Worm (Caenorhabditis elegans) whole organism, L1 larva: ENCODE measurements around the gene C56G2.15.
A peak's percentile ranks its signal among the peaks of the same experiment; 100 is the strongest.

Experiments
- C04F5.9 ChIP-seq: sonication (generic microtip); optimal IDR thresholded peaks from 2 replicates; lab custom pipeline; 2016; ENCODE audit warnings: missing genetic modification characterization, missing compliant biosample characterization
- F16B12.6 ChIP-seq: fragments of 150-350 bp; optimal IDR thresholded peaks from 2 replicates; lab custom pipeline; 2014; ENCODE audit warnings: missing biosample characterization, missing genetic modification characterization
- Y116A8C.19 ChIP-seq: sonication (generic microtip); optimal IDR thresholded peaks from 2 replicates; lab custom pipeline; 2016; ENCODE audit warnings: missing compliant biosample characterization, missing genetic modification characterization, borderline replicate concordance
- aly-2 ChIP-seq: fragments of 150-350 bp; optimal IDR thresholded peaks from 2 replicates; lab custom pipeline; 2014; ENCODE audit warnings: missing biosample characterization, missing genetic modification characterization
- blmp-1 ChIP-seq: fragments of 150-350 bp; optimal IDR thresholded peaks from 2 replicates; lab custom pipeline; 2014; ENCODE audit warnings: missing biosample characterization, missing genetic modification characterization
- ceh-63 ChIP-seq: fragments of 200-800 bp; sonication (Bioruptor generic); optimal IDR thresholded peaks from 2 replicates; lab custom pipeline; 2018; ENCODE audit warnings: mild to moderate bottlenecking, missing genetic modification characterization, missing compliant biosample characterization
- dpl-1 ChIP-seq, 3 experiments: fragments of 150-350 bp in 2 of 3; sonication (generic microtip) in 1 of 3; optimal IDR thresholded peaks; 2 replicates each; lab custom pipeline; 2014 to 2017; ENCODE audit warnings: missing biosample characterization in 3 of 3, missing genetic modification characterization in 3 of 3, missing genetic modification reagents in 3 of 3
- dsc-1 ChIP-seq: sonication (generic microtip); optimal IDR thresholded peaks from 2 replicates; lab custom pipeline; 2016; ENCODE audit warnings: mild to moderate bottlenecking, missing genetic modification characterization, missing compliant biosample characterization
- efl-1 ChIP-seq, 4 experiments: fragments of 150-350 bp; optimal IDR thresholded peaks in 3 of 4; peaks in 1 of 4; 1 replicate in 1 of 4; 2 replicates in 3 of 4; lab custom pipeline; 2014; ENCODE audit warnings: missing biosample characterization in 2 of 4, missing genetic modification characterization in 2 of 4, missing genetic modification reagents in 2 of 4
- efl-3 ChIP-seq: fragments of 200-800 bp; sonication (Bioruptor generic); optimal IDR thresholded peaks from 2 replicates; lab custom pipeline; 2018; ENCODE audit warnings: mild to moderate bottlenecking, missing genetic modification characterization, missing compliant biosample characterization
- egl-13 ChIP-seq: sonication (generic microtip); optimal IDR thresholded peaks from 2 replicates; lab custom pipeline; 2016; ENCODE audit warnings: missing genotype, missing genetic modification reagents, missing genetic modification characterization, missing compliant biosample characterization
- elt-2 ChIP-seq: sonication (generic microtip); optimal IDR thresholded peaks from 2 replicates; lab custom pipeline; 2016; ENCODE audit warnings: missing genetic modification characterization, mild to moderate bottlenecking, inconsistent platforms, missing compliant biosample characterization, missing genetic modification reagents
- elt-3 ChIP-seq, 6 experiments: fragments of 150-350 bp in 1 of 6; sonication (generic microtip); optimal IDR thresholded peaks; 2 replicates each; lab custom pipeline; 2017 to 2018; ENCODE audit warnings: missing biosample characterization in 6 of 6, missing genetic modification characterization in 6 of 6, inconsistent platforms in 1 of 6
- fos-1 ChIP-seq: fragments of 150-350 bp; optimal IDR thresholded peaks from 2 replicates; lab custom pipeline; 2014; ENCODE audit warnings: missing biosample characterization, missing genetic modification characterization
- irx-1 ChIP-seq: sonication (generic microtip); optimal IDR thresholded peaks from 2 replicates; lab custom pipeline; 2016; ENCODE audit warnings: missing genetic modification characterization, missing compliant biosample characterization
- isw-1 ChIP-seq: fragments of 200-800 bp; sonication (Bioruptor generic); IDR thresholded peaks from 2 replicates; pipeline ENCODE4 v1.3.6; 2022; ENCODE audit warnings: missing genetic modification characterization, missing compliant biosample characterization
- lin-14 ChIP-seq: fragments of 200-800 bp; sonication (Bioruptor generic); optimal IDR thresholded peaks from 2 replicates; lab custom pipeline; 2018; ENCODE audit warnings: mild to moderate bottlenecking, missing genetic modification characterization, moderate library complexity, missing compliant biosample characterization
- lin-35 ChIP-seq, 2 experiments: fragments of 150-350 bp; optimal IDR thresholded peaks; 2 replicates each; lab custom pipeline; 2014; ENCODE audit warnings: missing biosample characterization in 2 of 2, missing genetic modification characterization in 2 of 2, missing genetic modification reagents in 2 of 2
- lin-39 ChIP-seq: fragments of 150-350 bp; optimal IDR thresholded peaks from 2 replicates; lab custom pipeline; 2014; ENCODE audit warnings: missing biosample characterization, missing genetic modification reagents, missing genetic modification characterization
- lir-3 ChIP-seq: sonication (generic microtip); optimal IDR thresholded peaks from 2 replicates; lab custom pipeline; 2016; ENCODE audit warnings: mild to moderate bottlenecking, missing genetic modification characterization, moderate library complexity, missing compliant biosample characterization; ENCODE audit not compliant: poor library complexity
- lsy-2 ChIP-seq, 2 experiments: fragments of 150-350 bp; optimal IDR thresholded peaks; 2 replicates each; lab custom pipeline; 2014; ENCODE audit warnings: missing biosample characterization in 2 of 2, missing genetic modification characterization in 2 of 2
- mab-9 ChIP-seq: fragments of 200-800 bp; sonication (Bioruptor generic); IDR thresholded peaks from 2 replicates; pipeline ENCODE4 v1.3.6; 2022; ENCODE audit warnings: missing genetic modification reagents, missing genetic modification characterization, missing compliant biosample characterization
- mef-2 ChIP-seq: fragments of 150-350 bp; optimal IDR thresholded peaks from 2 replicates; lab custom pipeline; 2014; ENCODE audit warnings: missing biosample characterization, missing genetic modification characterization
- mep-1 ChIP-seq: fragments of 150-350 bp; optimal IDR thresholded peaks from 2 replicates; lab custom pipeline; 2014; ENCODE audit warnings: missing biosample characterization, missing genetic modification characterization
- nhr-11 ChIP-seq: fragments of 150-350 bp; optimal IDR thresholded peaks from 2 replicates; lab custom pipeline; 2014; ENCODE audit warnings: missing biosample characterization, missing genetic modification characterization
- nhr-19 ChIP-seq: fragments of 200-800 bp; sonication (Bioruptor generic); conservative IDR thresholded peaks from 2 replicates; pipeline ENCODE4 v1.3.6; 2022; ENCODE audit warnings: missing genetic modification characterization, missing compliant biosample characterization
- nhr-20 ChIP-seq: sonication (generic microtip); optimal IDR thresholded peaks from 2 replicates; lab custom pipeline; 2016; ENCODE audit warnings: mild to moderate bottlenecking, missing genetic modification characterization, missing compliant biosample characterization
- nhr-47 ChIP-seq: sonication (generic microtip); optimal IDR thresholded peaks from 2 replicates; lab custom pipeline; 2016; ENCODE audit warnings: mild to moderate bottlenecking, missing genetic modification characterization, moderate library complexity, missing compliant biosample characterization
- nhr-71 ChIP-seq: sonication (generic microtip); optimal IDR thresholded peaks from 2 replicates; lab custom pipeline; 2016; ENCODE audit warnings: mild to moderate bottlenecking, missing genetic modification characterization, moderate library complexity, missing compliant biosample characterization
- nhr-77 ChIP-seq: fragments of 150-350 bp; optimal IDR thresholded peaks from 2 replicates; lab custom pipeline; 2014; ENCODE audit warnings: missing biosample characterization, missing genetic modification characterization
- nhr-85 ChIP-seq: sonication (generic microtip); peaks from one replicate; lab custom pipeline; 2016; ENCODE audit warnings: missing genetic modification characterization, inconsistent platforms, missing compliant biosample characterization
- nhr-90 ChIP-seq: sonication (generic microtip); optimal IDR thresholded peaks from 2 replicates; lab custom pipeline; 2016; ENCODE audit warnings: mild to moderate bottlenecking, missing genetic modification characterization, missing compliant biosample characterization; ENCODE audit not compliant: poor library complexity
- pax-3 ChIP-seq: fragments of 200-800 bp; sonication (Bioruptor generic); optimal IDR thresholded peaks from 2 replicates; lab custom pipeline; 2018; ENCODE audit warnings: mild to moderate bottlenecking, missing genetic modification characterization, moderate library complexity, missing compliant biosample characterization
- rnt-1 ChIP-seq: sonication (generic microtip); optimal IDR thresholded peaks from 2 replicates; lab custom pipeline; 2016; ENCODE audit warnings: mild to moderate bottlenecking, missing genetic modification characterization, moderate library complexity, missing compliant biosample characterization
- skn-1 ChIP-seq: fragments of 150-350 bp; optimal IDR thresholded peaks from 2 replicates; lab custom pipeline; 2014; ENCODE audit warnings: missing biosample characterization, missing genetic modification characterization
- snpc-4 ChIP-seq: fragments of 150-350 bp; optimal IDR thresholded peaks from 2 replicates; lab custom pipeline; 2014; ENCODE audit warnings: missing biosample characterization, missing genetic modification characterization
- snu-23 ChIP-seq: sonication (generic microtip); optimal IDR thresholded peaks from 2 replicates; lab custom pipeline; 2016; ENCODE audit warnings: missing genetic modification characterization, missing compliant biosample characterization
- sox-4 ChIP-seq: sonication (generic microtip); optimal IDR thresholded peaks from 2 replicates; lab custom pipeline; 2016; ENCODE audit warnings: missing genetic modification characterization, missing compliant biosample characterization
- sptf-1 ChIP-seq: fragments of 150-350 bp; optimal IDR thresholded peaks from 2 replicates; lab custom pipeline; 2014; ENCODE audit warnings: missing biosample characterization, missing genetic modification characterization
- swsn-7 ChIP-seq: sonication (generic microtip); optimal IDR thresholded peaks from 2 replicates; lab custom pipeline; 2016; ENCODE audit warnings: missing genetic modification characterization, missing compliant biosample characterization
- tlp-1 ChIP-seq: fragments of 150-350 bp; optimal IDR thresholded peaks from 2 replicates; lab custom pipeline; 2014; ENCODE audit warnings: missing biosample characterization, missing genetic modification characterization
- unc-98 ChIP-seq: fragments of 200-800 bp; sonication (Bioruptor generic); IDR thresholded peaks from 2 replicates; pipeline ENCODE4 v1.3.6; 2022; ENCODE audit warnings: missing genetic modification characterization, missing compliant biosample characterization
- xbp-1 ChIP-seq: sonication (generic microtip); optimal IDR thresholded peaks from 2 replicates; lab custom pipeline; 2016; ENCODE audit warnings: missing genetic modification characterization, missing compliant biosample characterization

Gene C56G2.15

ce11 chrIII:6374947-6375415 lies 7.3 kb upstream of the C56G2.15 start, which contains the start of the genes rps-13 and nfx-1 (continued):
- TF ChIP-seq dpl-1 (GFP tag; optimal IDR thresholded peaks at IDR 0.05; lab: Kevin White, UChicago) (peak; percentile 70 to 82 (median 77)), nhr-90 (peak; percentile 66), unc-98 (GFP tag; lab: Robert Waterston, UW) (no peak), xbp-1 (tag; lab: Kevin White, UChicago) (peak; percentile 71), nhr-11 (tag; lab: Kevin White, UChicago) (peak; percentile 53), fos-1 (tag; lab: Kevin White, UChicago) (peak; percentile 80), snu-23 (GFP tag; lab: Kevin White, UChicago) (peak; percentile 87), C04F5.9 (tag; lab: Kevin White, UChicago) (peak; percentile 13), lin-35 (GFP tag; optimal IDR thresholded peaks at IDR 0.05; lab: Kevin White, UChicago) (peak; percentile 85 to 91), sox-4 (no peak)

- TF ChIP-seq dsc-1 (no peak), nhr-77 (tag; lab: Kevin White, UChicago) (peak; percentile 0), fos-1 (tag; lab: Kevin White, UChicago) (peak; percentile 8), nhr-47 (tag; lab: Kevin White, UChicago) (no peak), sox-4 (no peak), snu-23 (GFP tag; lab: Kevin White, UChicago) (no peak), egl-13 (no peak), lsy-2 (tag; optimal IDR thresholded peaks at IDR 0.05; lab: Kevin White, UChicago) (peak in 1 of 2 experiments; percentile 71), nhr-85 (peak; percentile 42), efl-1 (optimal IDR thresholded peaks at IDR 0.05; lab: Kevin White, UChicago) (no peak), efl-1 (GFP tag; optimal IDR thresholded peaks at IDR 0.05 in 1 of 2; lab: Kevin White, UChicago) (peak in 1 of 2 experiments; percentile 85), aly-2 (tag; lab: Kevin White, UChicago) (peak; percentile 42)
These were observed 6.3 kb upstream of the C56G2.15 start for ce11 chrIII:6373850-6374474.

- TF ChIP-seq efl-1 (optimal IDR thresholded peaks at IDR 0.05; lab: Kevin White, UChicago): no peak
- no peak for TF ChIP-seq efl-1 (GFP tag; optimal IDR thresholded peaks at IDR 0.05 in 1 of 2; lab: Kevin White, UChicago)
- TF ChIP-seq ceh-63 (GFP tag; lab: Kevin White, UChicago): no peak
- TF ChIP-seq nhr-85: no peak
- no peak for TF ChIP-seq sptf-1
These were observed 825 bp upstream of the C56G2.15 start for ce11 chrIII:6368524-6368923.

- TF ChIP-seq dpl-1 (GFP tag; optimal IDR thresholded peaks at IDR 0.05; lab: Kevin White, UChicago) (no peak), nhr-90 (peak; percentile 31), nhr-20 (peak; percentile 65), rnt-1 (tag; lab: Kevin White, UChicago) (peak; percentile 75), efl-3 (GFP tag; lab: Kevin White, UChicago) (peak; percentile 34), mep-1 (tag; lab: Kevin White, UChicago) (peak; percentile 65), lin-39 (tag; lab: Kevin White, UChicago) (peak; percentile 58), irx-1 (tag; lab: Kevin White, UChicago) (peak; percentile 22), mef-2 (tag; lab: Kevin White, UChicago) (peak; percentile 21), nhr-71 (tag; lab: Kevin White, UChicago) (peak; percentile 75), fos-1 (tag; lab: Kevin White, UChicago) (no peak), pax-3 (no peak), swsn-7 (tag; lab: Kevin White, UChicago) (peak; percentile 4), lin-35 (GFP tag; optimal IDR thresholded peaks at IDR 0.05; lab: Kevin White, UChicago) (peak in 1 of 2 experiments; percentile 10), snu-23 (GFP tag; lab: Kevin White, UChicago) (peak; percentile 60), skn-1 (no peak), elt-2 (tag; lab: Kevin White, UChicago) (no peak), efl-1 (optimal IDR thresholded peaks at IDR 0.05; lab: Kevin White, UChicago) (peak in 1 of 2 experiments; percentile 4), efl-1 (GFP tag; optimal IDR thresholded peaks at IDR 0.05 in 1 of 2; lab: Kevin White, UChicago) (no peak), elt-3 (tag; optimal IDR thresholded peaks at IDR 0.05; lab: Kevin White, UChicago) (peak in 1 of 6 experiments; percentile 27), nhr-85 (peak; percentile 96), lir-3 (tag; lab: Kevin White, UChicago) (no peak), snpc-4 (no peak), isw-1 (GFP tag; lab: Robert Waterston, UW) (no peak), nhr-19 (GFP tag; lab: Robert Waterston, UW) (peak; percentile 35), Y116A8C.19 (tag; lab: Kevin White, UChicago) (no peak), nhr-47 (tag; lab: Kevin White, UChicago) (peak; percentile 53), lsy-2 (tag; optimal IDR thresholded peaks at IDR 0.05; lab: Kevin White, UChicago) (peak; percentile 46 to 59), blmp-1 (peak; percentile 94), mab-9 (GFP tag; lab: Robert Waterston, UW) (no peak), tlp-1 (tag; lab: Kevin White, UChicago) (no peak), F16B12.6 (tag; lab: Kevin White, UChicago) (no peak), lin-14 (peak; percentile 81)
These were observed 3.3 kb downstream of the C56G2.15 start for ce11 chrIII:6364395-6364794.
